Worm (Caenorhabditis elegans) whole organism, young adult: ENCODE measurements around the gene C09G12.5.

Experiments used
- B0019.2 ChIP-seq: fragments of 200-800 bp; sonication (Bioruptor generic); conservative IDR thresholded peaks from 2 replicates; pipeline ENCODE4 v1.3.6; 2022; ENCODE audit warnings: missing genetic modification reagents, missing genetic modification characterization, missing compliant biosample characterization
- B0035.1 ChIP-seq: sonication (generic microtip); optimal IDR thresholded peaks from 2 replicates; lab custom pipeline; 2016; ENCODE audit warnings: missing genetic modification characterization, mild to moderate bottlenecking, missing compliant biosample characterization, missing genotype, missing genetic modification reagents
- B0261.1 ChIP-seq: sonication (generic microtip); optimal IDR thresholded peaks from 2 replicates; lab custom pipeline; 2016; ENCODE audit warnings: mild to moderate bottlenecking, missing genetic modification characterization, moderate library complexity, missing compliant biosample characterization
- F10E7.11 ChIP-seq: sonication (generic microtip); optimal IDR thresholded peaks from 2 replicates; lab custom pipeline; 2017; ENCODE audit warnings: mild to moderate bottlenecking, missing genetic modification characterization, moderate library complexity, missing compliant biosample characterization
- F22D6.2 ChIP-seq: sonication (generic microtip); optimal IDR thresholded peaks from 2 replicates; lab custom pipeline; 2016; ENCODE audit warnings: mild to moderate bottlenecking, missing genetic modification characterization, missing compliant biosample characterization
- F57C9.4 ChIP-seq: sonication (generic microtip); optimal IDR thresholded peaks from 2 replicates; lab custom pipeline; 2017; ENCODE audit warnings: mild to moderate bottlenecking, missing genetic modification characterization, missing compliant biosample characterization
- K12H6.12 ChIP-seq: fragments of 200-800 bp; sonication (Bioruptor generic); optimal IDR thresholded peaks from 2 replicates; lab custom pipeline; 2018; ENCODE audit warnings: mild to moderate bottlenecking, missing genetic modification characterization, missing compliant biosample characterization
- Y53F4B.3 ChIP-seq: fragments of 200-800 bp; sonication (Bioruptor generic); IDR thresholded peaks from 2 replicates; pipeline ENCODE4 v1.3.6; 2022; ENCODE audit warnings: missing genetic modification reagents, missing genetic modification characterization, missing compliant biosample characterization
- Y56A3A.18 ChIP-seq: fragments of 200-800 bp; sonication (Bioruptor generic); IDR thresholded peaks from 2 replicates; pipeline ENCODE4 v1.3.6; 2022; ENCODE audit warnings: missing genetic modification reagents, missing genetic modification characterization, missing compliant biosample characterization
- ama-1 ChIP-seq, 3 experiments: fragments of 150-350 bp in 1 of 3; sonication (generic microtip) in 2 of 3; optimal IDR thresholded peaks; 2 replicates each; lab custom pipeline; 2014 to 2018; ENCODE audit warnings: missing biosample characterization in 2 of 3, missing genetic modification characterization in 2 of 3, missing genetic modification reagents in 2 of 3
- atf-7 ChIP-seq: sonication (generic microtip); optimal IDR thresholded peaks from 2 replicates; lab custom pipeline; 2017; ENCODE audit warnings: mild to moderate bottlenecking, missing genetic modification characterization, missing compliant biosample characterization
- attf-3 ChIP-seq: fragments of 200-800 bp; sonication (Bioruptor generic); conservative IDR thresholded peaks from 2 replicates; pipeline ENCODE4 v1.3.6; 2022; ENCODE audit warnings: missing genetic modification reagents, missing genetic modification characterization, missing compliant biosample characterization
- bed-2 ChIP-seq: fragments of 200-800 bp; sonication (Bioruptor generic); IDR thresholded peaks from 2 replicates; pipeline ENCODE4 v1.3.6; 2022; ENCODE audit warnings: missing genetic modification reagents, missing genetic modification characterization, missing compliant biosample characterization
- cebp-1 ChIP-seq, 2 experiments: fragments of 200-800 bp in 1 of 2; sonication (Bioruptor generic) in 1 of 2; sonication (generic microtip) in 1 of 2; IDR thresholded peaks in 1 of 2; optimal IDR thresholded peaks in 1 of 2; 2 replicates each; pipeline versions ENCODE4 v1.3.6 to Lab custom; 2017 to 2022; ENCODE audit warnings: missing compliant biosample characterization in 2 of 2, missing genetic modification characterization in 2 of 2, mild to moderate bottlenecking in 1 of 2, missing genetic modification reagents in 1 of 2, moderate library complexity in 1 of 2
- cebp-2 ChIP-seq: fragments of 200-800 bp; sonication (Bioruptor generic); IDR thresholded peaks from 2 replicates; pipeline ENCODE4 v1.3.6; 2022; ENCODE audit warnings: missing genetic modification characterization, missing compliant biosample characterization
- ceh-40 ChIP-seq: fragments of 200-800 bp; sonication (Bioruptor generic); IDR thresholded peaks from 2 replicates; pipeline ENCODE4 v1.3.6; 2022; ENCODE audit warnings: missing genetic modification characterization, missing compliant biosample characterization
- ceh-79 ChIP-seq: sonication (generic microtip); optimal IDR thresholded peaks from 2 replicates; lab custom pipeline; 2017; ENCODE audit warnings: mild to moderate bottlenecking, missing genetic modification characterization, missing compliant biosample characterization
- die-1 ChIP-seq: sonication (generic microtip); optimal IDR thresholded peaks from 2 replicates; lab custom pipeline; 2016; ENCODE audit warnings: missing genotype, mild to moderate bottlenecking, missing genetic modification characterization, missing compliant biosample characterization
- dpff-1 ChIP-seq: sonication (generic microtip); optimal IDR thresholded peaks from 2 replicates; lab custom pipeline; 2017; ENCODE audit warnings: mild to moderate bottlenecking, missing genetic modification characterization, missing compliant biosample characterization
- egl-18 ChIP-seq: fragments of 200-800 bp; sonication (Bioruptor generic); IDR thresholded peaks from 2 replicates; pipeline ENCODE4 v1.3.6; 2022; ENCODE audit warnings: missing genetic modification reagents, missing genetic modification characterization, missing compliant biosample characterization
- egl-44 ChIP-seq: fragments of 200-800 bp; sonication (Bioruptor generic); IDR thresholded peaks from 2 replicates; pipeline ENCODE4 v1.3.6; 2022; ENCODE audit warnings: missing genetic modification reagents, missing genetic modification characterization, missing compliant biosample characterization
- ekl-4 ChIP-seq: fragments of 200-800 bp; sonication (Bioruptor generic); IDR thresholded peaks from 2 replicates; pipeline ENCODE4 v1.3.6; 2022; ENCODE audit warnings: missing genetic modification reagents, missing genetic modification characterization, missing compliant biosample characterization
- hsf-1 ChIP-seq: fragments of 200-800 bp; sonication (Bioruptor generic); IDR thresholded peaks from 2 replicates; pipeline ENCODE4 v1.3.6; 2022; ENCODE audit warnings: missing genetic modification reagents, missing genetic modification characterization, missing compliant biosample characterization
- let-526 ChIP-seq: fragments of 200-800 bp; sonication (Bioruptor generic); IDR thresholded peaks from 2 replicates; pipeline ENCODE4 v1.3.6; 2022; ENCODE audit warnings: missing genetic modification reagents, missing genetic modification characterization, missing compliant biosample characterization
- lin-54 ChIP-seq: fragments of 200-800 bp; sonication (Bioruptor generic); optimal IDR thresholded peaks from 2 replicates; lab custom pipeline; 2018; ENCODE audit warnings: mild to moderate bottlenecking, missing genetic modification characterization, missing compliant biosample characterization
- madf-6 ChIP-seq: fragments of 200-800 bp; sonication (Bioruptor generic); IDR thresholded peaks from 2 replicates; pipeline ENCODE4 v1.3.6; 2022; ENCODE audit warnings: missing genetic modification reagents, missing genetic modification characterization, missing compliant biosample characterization
- mcd-1 ChIP-seq: fragments of 200-800 bp; sonication (Bioruptor generic); IDR thresholded peaks from 2 replicates; pipeline ENCODE4 v1.3.6; 2022; ENCODE audit warnings: missing genetic modification reagents, missing genetic modification characterization, missing compliant biosample characterization
- mxl-1 ChIP-seq: sonication (generic microtip); optimal IDR thresholded peaks from 2 replicates; lab custom pipeline; 2016; ENCODE audit warnings: missing genetic modification characterization, missing compliant biosample characterization
- nfya-1 ChIP-seq: sonication (generic microtip); optimal IDR thresholded peaks from 2 replicates; lab custom pipeline; 2017; ENCODE audit warnings: antibody characterized with exemption, missing compliant biosample characterization, missing genetic modification characterization, borderline replicate concordance; ENCODE audit not compliant: insufficient read depth
- nfya-2 ChIP-seq: fragments of 200-800 bp; sonication (Bioruptor generic); IDR thresholded peaks from 2 replicates; pipeline ENCODE4 v1.3.6; 2022; ENCODE audit warnings: missing genetic modification reagents, missing genetic modification characterization, missing compliant biosample characterization
- nhr-179 ChIP-seq: sonication (generic microtip); optimal IDR thresholded peaks from 2 replicates; lab custom pipeline; 2016; ENCODE audit warnings: mild to moderate bottlenecking, missing genetic modification characterization, missing compliant biosample characterization
- rcor-1 ChIP-seq: fragments of 200-800 bp; sonication (Bioruptor generic); IDR thresholded peaks from 2 replicates; pipeline ENCODE4 v1.3.6; 2022; ENCODE audit warnings: missing genetic modification reagents, missing genetic modification characterization, missing compliant biosample characterization
- rpc-1 ChIP-seq, 2 experiments: fragments of 150-350 bp in 1 of 2; sonication (generic microtip) in 1 of 2; optimal IDR thresholded peaks; 2 replicates each; lab custom pipeline; 2014 to 2018; ENCODE audit warnings: missing biosample characterization in 1 of 2, missing genetic modification characterization in 1 of 2, missing genetic modification reagents in 1 of 2, missing genotype in 1 of 2
- sea-2 ChIP-seq: fragments of 200-800 bp; sonication (Bioruptor generic); IDR thresholded peaks from 2 replicates; pipeline ENCODE4 v1.3.6; 2022; ENCODE audit warnings: missing genetic modification characterization, missing compliant biosample characterization
- snpc-1.3 ChIP-seq: sonication (generic microtip); optimal IDR thresholded peaks from 2 replicates; lab custom pipeline; 2017; ENCODE audit warnings: missing genetic modification characterization, mild to moderate bottlenecking, missing compliant biosample characterization, antibody characterized with exemption, moderate library complexity, missing genotype, missing genetic modification reagents; ENCODE audit not compliant: insufficient read depth
- tlf-1 ChIP-seq: fragments of 200-800 bp; sonication (Bioruptor generic); optimal IDR thresholded peaks from 2 replicates; lab custom pipeline; 2018; ENCODE audit warnings: mild to moderate bottlenecking, missing genetic modification characterization, missing compliant biosample characterization
- unc-130 ChIP-seq: sonication (generic microtip); optimal IDR thresholded peaks from 2 replicates; lab custom pipeline; 2016; ENCODE audit warnings: missing genetic modification reagents, missing genetic modification characterization, missing compliant biosample characterization
- ztf-6 ChIP-seq: fragments of 200-800 bp; sonication (Bioruptor generic); IDR thresholded peaks from 2 replicates; pipeline ENCODE4 v1.3.6; 2022; ENCODE audit warnings: missing genetic modification reagents, missing genetic modification characterization, missing compliant biosample characterization

Gene C09G12.5

DNA sequence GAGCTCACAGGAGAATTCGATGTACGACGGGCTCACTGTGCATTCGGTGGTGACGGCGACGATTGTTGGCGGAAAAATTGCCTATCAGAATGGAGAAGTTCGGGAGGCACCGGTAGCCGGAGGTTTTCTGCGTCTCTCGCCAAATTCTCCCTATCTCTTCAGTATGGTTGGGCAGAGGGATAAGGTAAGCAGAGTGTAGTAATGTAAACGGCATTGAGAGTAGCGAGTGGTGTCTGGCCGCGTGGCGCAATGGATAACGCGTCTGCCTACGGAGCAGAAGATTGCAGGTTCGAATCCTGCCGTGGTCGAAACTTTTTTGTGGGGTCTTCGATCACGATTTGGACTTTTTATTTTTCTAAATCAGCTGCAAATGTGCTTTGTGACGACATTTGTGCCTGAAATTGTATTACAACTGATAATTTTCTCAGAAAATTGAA is 45.5 kb downstream of the C09G12.5 start (continued):
- TF ChIP-seq B0261.1 (tag; lab: Kevin White, UChicago): peak; percentile 81
- no peak for TF ChIP-seq F57C9.4 (tag; lab: Kevin White, UChicago)
- TF ChIP-seq cebp-1 (GFP tag; IDR thresholded peaks at IDR 0.05; lab: Robert Waterston, UW): peak; percentile 18; the same call in 1 of the 2 replicates
- peak; percentile 66 for TF ChIP-seq cebp-1 (tag; optimal IDR thresholded peaks at IDR 0.05; lab: Kevin White, UChicago)
- TF ChIP-seq Y53F4B.3: no peak
- peak; percentile 77 for TF ChIP-seq die-1 (tag; lab: Kevin White, UChicago)
- peak; percentile 27 for TF ChIP-seq K12H6.12 (tag; lab: Kevin White, UChicago)
- no peak for TF ChIP-seq ceh-79 (tag; lab: Kevin White, UChicago)
- TF ChIP-seq mcd-1 (GFP tag; lab: Robert Waterston, UW): peak; percentile 60; the same call in 1 of the 2 replicates
- peak; percentile 64; the same call in 1 of the 2 replicates for TF ChIP-seq egl-44 (GFP tag; lab: Robert Waterston, UW)
- peak; percentile 57 for TF ChIP-seq rcor-1 (GFP tag; lab: Robert Waterston, UW)
- no peak for TF ChIP-seq ztf-6 (GFP tag; lab: Robert Waterston, UW)
- no peak for TF ChIP-seq nfya-2 (GFP tag; lab: Robert Waterston, UW)
- peak; percentile 33 for TF ChIP-seq F10E7.11 (tag; lab: Kevin White, UChicago)
- 0 out of 2 replicates have a peak, but pooled peaks have one; percentile 23 for TF ChIP-seq Y56A3A.18 (GFP tag; lab: Robert Waterston, UW)
- TF ChIP-seq snpc-1.3 (tag; lab: Kevin White, UChicago): peak; percentile 19
- TF ChIP-seq nfya-1: no peak
- peak; percentile 66 for TF ChIP-seq rpc-1 (optimal IDR thresholded peaks at IDR 0.05; lab: Kevin White, UChicago)
- TF ChIP-seq rpc-1 (tag; optimal IDR thresholded peaks at IDR 0.05; lab: Kevin White, UChicago): peak; percentile 78
- TF ChIP-seq cebp-2: no peak
- TF ChIP-seq nhr-179 (tag; lab: Kevin White, UChicago): no peak
- peak; percentile 24; the same call in 1 of the 2 replicates for TF ChIP-seq ekl-4 (GFP tag; lab: Robert Waterston, UW)
- no peak for TF ChIP-seq B0035.1
- TF ChIP-seq sea-2: no peak
- TF ChIP-seq egl-18 (GFP tag; lab: Robert Waterston, UW): no peak
- peak; percentile 45 for TF ChIP-seq mxl-1 (tag; lab: Kevin White, UChicago)
- TF ChIP-seq hsf-1 (GFP tag; lab: Robert Waterston, UW): no peak
- TF ChIP-seq ceh-40 (GFP tag; lab: Robert Waterston, UW): 0 out of 2 replicates have a peak, but pooled peaks have one; percentile 63
- 0 out of 2 replicates have a peak, but pooled peaks have one; percentile 27 for TF ChIP-seq B0019.2 (GFP tag; lab: Robert Waterston, UW)
- TF ChIP-seq dpff-1 (tag; lab: Kevin White, UChicago): no peak
- TF ChIP-seq lin-54: peak; percentile 58
- TF ChIP-seq madf-6 (GFP tag; lab: Robert Waterston, UW): peak; percentile 59
- no peak for TF ChIP-seq atf-7 (tag; lab: Kevin White, UChicago)
- TF ChIP-seq bed-2 (GFP tag; lab: Robert Waterston, UW): 0 out of 2 replicates have a peak, but pooled peaks have one; percentile 6
- no peak for TF ChIP-seq let-526 (GFP tag; lab: Robert Waterston, UW)
- no peak for TF ChIP-seq ama-1 (optimal IDR thresholded peaks at IDR 0.05; lab: Kevin White, UChicago)
- peak; percentile 4 to 22 for TF ChIP-seq ama-1 (GFP tag; optimal IDR thresholded peaks at IDR 0.05; lab: Kevin White, UChicago)
- no peak for TF ChIP-seq unc-130
- peak; percentile 41; the same call in 1 of the 2 replicates for TF ChIP-seq attf-3 (GFP tag; lab: Robert Waterston, UW)
- no peak for TF ChIP-seq tlf-1 (GFP tag; lab: Kevin White, UChicago)
- no peak for TF ChIP-seq F22D6.2 (tag; lab: Kevin White, UChicago)
